Worm (Caenorhabditis elegans): ENCODE results near the gene str-82.

DNA sequence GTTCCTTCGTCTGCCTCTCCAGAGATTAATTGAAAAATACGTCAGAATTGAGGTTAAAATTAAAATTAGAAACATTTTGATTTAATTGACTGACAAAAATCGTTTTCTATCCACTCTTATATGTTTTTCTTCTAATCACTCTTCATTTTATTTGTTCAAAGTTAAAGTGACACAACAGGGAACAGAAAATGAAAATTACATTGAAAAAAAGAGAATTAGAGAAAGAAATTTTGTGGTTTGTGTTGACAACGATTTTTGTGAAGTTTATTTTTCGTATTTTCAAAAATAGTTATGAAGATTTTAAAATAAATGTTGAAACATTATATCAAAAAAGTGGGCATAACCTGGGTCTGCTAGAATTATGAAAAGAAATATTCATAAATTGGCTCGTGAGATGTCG, 16.9 kb upstream of the str-82 start, which contains the start of gene cyp-34A5:
- TF ChIP-seq ztf-18 (tag; optimal IDR thresholded peaks at IDR 0.05) (no peak), T07F8.4 (tag; optimal IDR thresholded peaks at IDR 0.05) (no peak), gei-17 (GFP tag; optimal IDR thresholded peaks at IDR 0.05) (no peak), C06A6.2 (GFP tag; conservative IDR thresholded peaks at IDR 0.05) (no peak), F52B5.7 (tag; optimal IDR thresholded peaks at IDR 0.05) (no peak), C17E4.6 (GFP tag; IDR thresholded peaks at IDR 0.05) (no peak)

Measured in whole organism, young adult.